6 worm cellular contexts compared by ENCODE assay signal in genomic region chrIII:989558-989957, ce11.
TF ChIP-seq lines count a peak whose summit lies in the region.

No protein-coding gene starts in this region.

TF ChIP-seq in whole organism, L1 larva, 84 proteins besides CTCF, POLR2A, EP300 and RAD21:
- TF ChIP-seq fkh-10 (GFP tag; optimal IDR thresholded peaks at IDR 0.05; lab: Kevin White, UChicago) (peak; percentile 68), ces-1 (GFP tag; optimal IDR thresholded peaks at IDR 0.05; lab: Kevin White, UChicago) (peak; percentile 79), tbx-2 (tag; optimal IDR thresholded peaks at IDR 0.05; lab: Kevin White, UChicago) (no peak), lin-14 (GFP tag; optimal IDR thresholded peaks at IDR 0.05; lab: Kevin White, UChicago) (peak; percentile 72), dpl-1 (GFP tag; optimal IDR thresholded peaks at IDR 0.05; lab: Kevin White, UChicago) (peak in 1 of 3 experiments; percentile 5), lsy-2 (tag; optimal IDR thresholded peaks at IDR 0.05; lab: Kevin White, UChicago) (no peak)
TF ChIP-seq in whole organism, L1 larva: peak in this region for 4.

TF ChIP-seq in whole organism, L3 larva, 47 proteins besides CTCF, POLR2A, EP300 and RAD21:
- TF ChIP-seq fos-1 (tag; optimal IDR thresholded peaks at IDR 0.05; lab: Kevin White, UChicago), result no peak
- TF ChIP-seq ceh-9 (tag; optimal IDR thresholded peaks at IDR 0.05; lab: Kevin White, UChicago), result no peak
- TF ChIP-seq nfya-1 (tag; optimal IDR thresholded peaks at IDR 0.05; lab: Kevin White, UChicago; ENCODE audit: insufficient read depth), result no peak
- TF ChIP-seq egl-5 (tag; optimal IDR thresholded peaks at IDR 0.05; lab: Kevin White, UChicago), result no peak
- TF ChIP-seq tbx-2 (tag; optimal IDR thresholded peaks at IDR 0.05; lab: Kevin White, UChicago), result no peak
- TF ChIP-seq fkh-10 (GFP tag; optimal IDR thresholded peaks at IDR 0.05; lab: Kevin White, UChicago), result peak; percentile 84
- TF ChIP-seq nhr-76 (tag; optimal IDR thresholded peaks at IDR 0.05; lab: Kevin White, UChicago), result no peak
- no peak for TF ChIP-seq nhr-43 (tag; optimal IDR thresholded peaks at IDR 0.05; lab: Kevin White, UChicago; ENCODE audit: poor library complexity, severe bottlenecking)
TF ChIP-seq in whole organism, L3 larva: peak in this region for 1.

TF ChIP-seq in whole organism, L4 larva, 104 proteins besides CTCF, POLR2A, EP300 and RAD21:
- TF ChIP-seq ces-1 (GFP tag; optimal IDR thresholded peaks at IDR 0.05; lab: Kevin White, UChicago) (peak; percentile 68), hlh-11 (tag; optimal IDR thresholded peaks at IDR 0.05; lab: Kevin White, UChicago) (no peak), ctbp-1 (GFP tag; IDR thresholded peaks at IDR 0.05; lab: Robert Waterston, UW) (peak; percentile 32; the same call in 1 of the 2 replicates), gei-8 (GFP tag; optimal IDR thresholded peaks at IDR 0.05; lab: Kevin White, UChicago) (no peak), egl-43 (GFP tag; IDR thresholded peaks at IDR 0.05; lab: Robert Waterston, UW) (no peak), fkh-10 (GFP tag; optimal IDR thresholded peaks at IDR 0.05; lab: Kevin White, UChicago) (peak; percentile 42)
TF ChIP-seq in whole organism, L4 larva: peak in this region for 3.

TF ChIP-seq in whole organism, late embryonic, 69 proteins besides CTCF, POLR2A, EP300 and RAD21:
- TF ChIP-seq nfya-1 (tag; optimal IDR thresholded peaks at IDR 0.05; lab: Kevin White, UChicago) (no peak), unc-42 (tag; optimal IDR thresholded peaks at IDR 0.05; lab: Kevin White, UChicago) (peak; percentile 96)

TF ChIP-seq in whole organism, mixed stage, embryonic, 35 proteins besides CTCF, POLR2A, EP300 and RAD21:
- TF ChIP-seq nhr-2 (tag; optimal IDR thresholded peaks at IDR 0.05; lab: Kevin White, UChicago) (no peak), ces-1 (GFP tag; optimal IDR thresholded peaks at IDR 0.05; lab: Kevin White, UChicago) (peak; percentile 83)

TF ChIP-seq in whole organism, young adult, 124 proteins besides CTCF, POLR2A, EP300 and RAD21:
- no peak for TF ChIP-seq somi-1 (GFP tag; optimal IDR thresholded peaks at IDR 0.05; lab: Kevin White, UChicago)
- TF ChIP-seq attf-3 (GFP tag; conservative IDR thresholded peaks at IDR 0.05; lab: Robert Waterston, UW), result no peak
- TF ChIP-seq him-1 (tag; optimal IDR thresholded peaks at IDR 0.05; lab: Kevin White, UChicago), result no peak
- TF ChIP-seq zfh-2 (GFP tag; conservative IDR thresholded peaks at IDR 0.05; lab: Robert Waterston, UW), result 0 out of 2 replicates have a peak, but pooled peaks have one; percentile 30
- TF ChIP-seq T26A5.8 (tag; optimal IDR thresholded peaks at IDR 0.05; lab: Kevin White, UChicago), result no peak
- no peak for TF ChIP-seq athp-1 (tag; optimal IDR thresholded peaks at IDR 0.05; lab: Kevin White, UChicago)
- no peak for TF ChIP-seq nhr-179 (tag; optimal IDR thresholded peaks at IDR 0.05; lab: Kevin White, UChicago)
- TF ChIP-seq ztf-18 (tag; optimal IDR thresholded peaks at IDR 0.05; lab: Kevin White, UChicago), result no peak
- no peak for TF ChIP-seq bed-2 (GFP tag; IDR thresholded peaks at IDR 0.05; lab: Robert Waterston, UW)
- TF ChIP-seq nfyb-1 (GFP tag; IDR thresholded peaks at IDR 0.05; lab: Robert Waterston, UW), result no peak
- TF ChIP-seq Y53F4B.3 (GFP tag; IDR thresholded peaks at IDR 0.05; lab: Robert Waterston, UW), result no peak
- TF ChIP-seq madf-3 (GFP tag; IDR thresholded peaks at IDR 0.05; lab: Robert Waterston, UW), result 0 out of 2 replicates have a peak, but pooled peaks have one; percentile 28
- TF ChIP-seq nhr-80 (tag; optimal IDR thresholded peaks at IDR 0.05; lab: Kevin White, UChicago), result no peak
- no peak for TF ChIP-seq hlh-12 (tag; optimal IDR thresholded peaks at IDR 0.05; lab: Kevin White, UChicago)
- TF ChIP-seq ceh-40 (GFP tag; IDR thresholded peaks at IDR 0.05; lab: Robert Waterston, UW), result no peak
- TF ChIP-seq F52B5.7 (tag; optimal IDR thresholded peaks at IDR 0.05; lab: Kevin White, UChicago), result no peak
- no peak for TF ChIP-seq lag-1 (GFP tag; IDR thresholded peaks at IDR 0.05; lab: Robert Waterston, UW)
